Fruit fly (Drosophila melanogaster) whole organism, embryonic: ENCODE measurements around the gene Cdc37.

Experiments
- ATbp ChIP-seq: fragments of 200-800 bp; sonication (Bioruptor generic); optimal IDR thresholded peaks from 2 replicates; lab custom pipeline; 2017; ENCODE audit warnings: missing biosample characterization, mild to moderate bottlenecking, missing genetic modification characterization, missing genetic modification reagents
- B-H1 ChIP-seq: fragments of 200-800 bp; sonication (Bioruptor generic); IDR thresholded peaks from 3 replicates; pipeline ENCODE4 v1.3.6; 2022; ENCODE audit warnings: missing biosample characterization, missing genetic modification characterization
- CG10366 ChIP-seq: fragments of 200-800 bp; sonication (Bioruptor generic); IDR thresholded peaks from 2 replicates; pipeline ENCODE4 v1.3.6; 2022; ENCODE audit warnings: missing biosample characterization, missing genetic modification characterization
- CG10431 ChIP-seq: fragments of 200-800 bp; sonication (Bioruptor generic); optimal IDR thresholded peaks from 3 replicates; lab custom pipeline; 2018; ENCODE audit warnings: missing biosample characterization, mild to moderate bottlenecking, missing genetic modification characterization
- CG11456 ChIP-seq: fragments of 200-800 bp; sonication (Bioruptor generic); IDR thresholded peaks from 3 replicates; pipeline ENCODE4 v1.3.6; 2022; ENCODE audit warnings: missing biosample characterization, missing genetic modification characterization
- CG11695 ChIP-seq: fragments of 200-800 bp; sonication (Bioruptor generic); IDR thresholded peaks from 3 replicates; pipeline ENCODE4 v1.3.6; 2022; ENCODE audit warnings: missing biosample characterization, missing genetic modification characterization
- CG12104 ChIP-seq: fragments of 200-800 bp; sonication (Bioruptor generic); optimal IDR thresholded peaks from 3 replicates; lab custom pipeline; 2016; ENCODE audit warnings: missing biosample characterization, missing genetic modification characterization
- CG13296 ChIP-seq: fragments of 200-800 bp; sonication (Bioruptor generic); optimal IDR thresholded peaks from 3 replicates; lab custom pipeline; 2018; ENCODE audit warnings: missing biosample characterization, mild to moderate bottlenecking, missing genetic modification characterization
- CG15269 ChIP-seq: fragments of 200-800 bp; sonication (Bioruptor generic); optimal IDR thresholded peaks from 2 replicates; lab custom pipeline; 2018; ENCODE audit warnings: missing biosample characterization, mild to moderate bottlenecking, missing genetic modification characterization, moderate library complexity
- CG15601 ChIP-seq: fragments of 200-800 bp; sonication (Bioruptor generic); optimal IDR thresholded peaks from 3 replicates; lab custom pipeline; 2019; ENCODE audit warnings: missing biosample characterization, mild to moderate bottlenecking, missing genetic modification characterization, moderate library complexity
- CG17186 ChIP-seq: fragments of 200-800 bp; sonication (Bioruptor generic); optimal IDR thresholded peaks from 3 replicates; lab custom pipeline; 2017; ENCODE audit warnings: missing biosample characterization, missing genetic modification reagents, missing genetic modification characterization
- CG17328 ChIP-seq: fragments of 200-800 bp; sonication (Bioruptor generic); IDR thresholded peaks from 2 replicates; pipeline ENCODE4 v1.3.6; 2022; ENCODE audit warnings: missing biosample characterization, missing genetic modification characterization
- CG17829 ChIP-seq: fragments of 200-800 bp; optimal IDR thresholded peaks from 2 replicates; lab custom pipeline; 2019; ENCODE audit warnings: missing biosample characterization, mild to moderate bottlenecking, missing genetic modification characterization, moderate library complexity
- CG18262 ChIP-seq: fragments of 200-800 bp; optimal IDR thresholded peaks from 3 replicates; lab custom pipeline; 2019; ENCODE audit warnings: missing biosample characterization, mild to moderate bottlenecking, missing genetic modification characterization, moderate library complexity
- CG18599 ChIP-seq: fragments of 200-800 bp; sonication (Bioruptor generic); optimal IDR thresholded peaks from 3 replicates; lab custom pipeline; 2017; ENCODE audit warnings: missing biosample characterization, missing genetic modification characterization, mild to moderate bottlenecking, moderate library complexity, missing genetic modification reagents
- CG2116 ChIP-seq: fragments of 200-800 bp; sonication (Bioruptor generic); optimal IDR thresholded peaks from 3 replicates; lab custom pipeline; 2018; ENCODE audit warnings: missing biosample characterization, mild to moderate bottlenecking, missing genetic modification characterization
- CG2202 ChIP-seq: fragments of 200-800 bp; sonication (Bioruptor generic); optimal IDR thresholded peaks from 2 replicates; lab custom pipeline; 2018; ENCODE audit warnings: missing biosample characterization, mild to moderate bottlenecking, missing genetic modification characterization
- CG33213 ChIP-seq: fragments of 200-800 bp; sonication (Bioruptor generic); optimal IDR thresholded peaks from 3 replicates; lab custom pipeline; 2016; ENCODE audit warnings: missing biosample characterization, missing genetic modification characterization
- CG7357 ChIP-seq: fragments of 200-800 bp; sonication (Bioruptor generic); IDR thresholded peaks from 3 replicates; pipeline ENCODE4 v1.3.6; 2022; ENCODE audit warnings: missing biosample characterization, missing genetic modification characterization
- CG7963 ChIP-seq: fragments of 200-800 bp; sonication (Bioruptor generic); IDR thresholded peaks from 3 replicates; pipeline ENCODE4 v1.3.6; 2022; ENCODE audit warnings: missing biosample characterization, missing genetic modification characterization; ENCODE audit not compliant: partially characterized antibody
- CG8765 ChIP-seq: fragments of 200-800 bp; sonication (Bioruptor generic); IDR thresholded peaks from 2 replicates; pipeline ENCODE4 v1.3.6; 2022; ENCODE audit warnings: missing biosample characterization, missing genetic modification characterization
- CG9876 ChIP-seq: fragments of 200-800 bp; sonication (Bioruptor generic); optimal IDR thresholded peaks from 2 replicates; lab custom pipeline; 2016; ENCODE audit warnings: missing biosample characterization, missing genetic modification characterization
- CoRest ChIP-seq: fragments of 200-800 bp; sonication (Bioruptor generic); optimal IDR thresholded peaks from 3 replicates; lab custom pipeline; 2018; ENCODE audit warnings: missing biosample characterization, mild to moderate bottlenecking, missing genetic modification characterization, moderate library complexity
- D ChIP-seq, 2 experiments: fragments of 200-800 bp in 1 of 2; fragments of >200 bp in 1 of 2; sonication (Bioruptor generic) in 1 of 2; optimal IDR thresholded peaks; 2 replicates in 1 of 2; 3 replicates in 1 of 2; lab custom pipeline; 2017; ENCODE audit warnings: mild to moderate bottlenecking in 1 of 2, missing biosample characterization in 1 of 2, missing genetic modification characterization in 1 of 2, missing genetic modification reagents in 1 of 2
- Dp ChIP-seq: fragments of 200-800 bp; sonication (Bioruptor generic); optimal IDR thresholded peaks from 2 replicates; lab custom pipeline; 2018; ENCODE audit warnings: missing biosample characterization, mild to moderate bottlenecking, missing genetic modification characterization, moderate library complexity
- E2f2 ChIP-seq: fragments of 200-800 bp; sonication (Bioruptor generic); IDR thresholded peaks from 2 replicates; pipeline ENCODE4 v1.3.6; 2022; ENCODE audit warnings: missing biosample characterization, missing genetic modification characterization
- Ets65A ChIP-seq: fragments of 200-800 bp; sonication (Bioruptor generic); peaks from one replicate; lab custom pipeline; 2016; ENCODE audit warnings: missing biosample characterization, missing genetic modification characterization
- Fer2 ChIP-seq: fragments of 200-800 bp; sonication (Bioruptor generic); optimal IDR thresholded peaks from 2 replicates; lab custom pipeline; 2018; ENCODE audit warnings: missing biosample characterization, mild to moderate bottlenecking, missing genetic modification characterization, moderate library complexity
- Ravus ChIP-seq: fragments of 200-800 bp; sonication (Bioruptor generic); IDR thresholded peaks from 2 replicates; pipeline ENCODE4 v1.3.6; 2022; ENCODE audit warnings: missing biosample characterization, missing genetic modification characterization
- Side ChIP-seq: fragments of 200-800 bp; sonication (Bioruptor generic); optimal IDR thresholded peaks from 2 replicates; lab custom pipeline; 2016; ENCODE audit warnings: missing biosample characterization, missing genetic modification characterization
- Usf ChIP-seq: fragments of 200-800 bp; sonication (Bioruptor generic); optimal IDR thresholded peaks from 2 replicates; lab custom pipeline; 2017; ENCODE audit warnings: missing genotype, missing biosample characterization, missing genetic modification characterization
- ato ChIP-seq: fragments of 200-800 bp; sonication (Bioruptor generic); IDR thresholded peaks from 2 replicates; pipeline ENCODE4 v1.3.6; 2022; ENCODE audit warnings: missing biosample characterization, missing genetic modification characterization; ENCODE audit not compliant: partially characterized antibody
- eyg ChIP-seq: fragments of 200-800 bp; sonication (Bioruptor generic); optimal IDR thresholded peaks from 3 replicates; lab custom pipeline; 2016; ENCODE audit warnings: missing biosample characterization, missing genetic modification characterization
- fd102C ChIP-seq: fragments of 200-800 bp; sonication (Bioruptor generic); optimal IDR thresholded peaks from 2 replicates; lab custom pipeline; 2018; ENCODE audit warnings: missing biosample characterization, mild to moderate bottlenecking, missing genetic modification characterization, moderate library complexity
- grau ChIP-seq: fragments of 200-800 bp; optimal IDR thresholded peaks from 3 replicates; lab custom pipeline; 2019; ENCODE audit warnings: missing biosample characterization, mild to moderate bottlenecking, missing genetic modification characterization, moderate library complexity
- gsb ChIP-seq: fragments of 200-800 bp; sonication (Bioruptor generic); IDR thresholded peaks from 2 replicates; pipeline ENCODE4 v1.3.6; 2022; ENCODE audit warnings: missing biosample characterization, missing genetic modification characterization
- her ChIP-seq: fragments of 200-800 bp; sonication (Bioruptor generic); optimal IDR thresholded peaks from 2 replicates; lab custom pipeline; 2016; ENCODE audit warnings: missing biosample characterization, missing genetic modification characterization
- mam ChIP-seq: fragments of 200-800 bp; sonication (Bioruptor generic); optimal IDR thresholded peaks from 3 replicates; lab custom pipeline; 2016; ENCODE audit warnings: missing biosample characterization, missing genetic modification characterization
- mld ChIP-seq: fragments of 200-800 bp; sonication (Bioruptor generic); IDR thresholded peaks from 3 replicates; pipeline ENCODE4 v1.3.6; 2022; ENCODE audit warnings: missing biosample characterization, missing genetic modification characterization; ENCODE audit not compliant: partially characterized antibody
- rib ChIP-seq: fragments of 200-800 bp; sonication (Bioruptor generic); IDR thresholded peaks from 2 replicates; pipeline ENCODE4 v1.3.6; 2022; ENCODE audit warnings: missing biosample characterization, missing genetic modification characterization
- run ChIP-seq: fragments of 200-800 bp; sonication (Bioruptor generic); optimal IDR thresholded peaks from 3 replicates; lab custom pipeline; 2018; ENCODE audit warnings: missing biosample characterization, mild to moderate bottlenecking, missing genetic modification characterization
- scrt ChIP-seq: fragments of 200-800 bp; sonication (Bioruptor generic); optimal IDR thresholded peaks from 2 replicates; lab custom pipeline; 2018; ENCODE audit warnings: missing biosample characterization, mild to moderate bottlenecking, missing genetic modification characterization, moderate library complexity
- seq ChIP-seq: fragments of 200-800 bp; sonication (Bioruptor generic); IDR thresholded peaks from 2 replicates; pipeline ENCODE4 v1.3.6; 2022; ENCODE audit warnings: missing biosample characterization, missing genetic modification characterization
- sob ChIP-seq: fragments of 200-800 bp; sonication (Bioruptor generic); IDR thresholded peaks from 2 replicates; pipeline ENCODE4 v1.3.6; 2022; ENCODE audit warnings: missing biosample characterization, missing genetic modification characterization
- ssp ChIP-seq: fragments of 200-800 bp; sonication (Bioruptor generic); IDR thresholded peaks from 2 replicates; pipeline ENCODE4 v1.3.6; 2022; ENCODE audit warnings: missing biosample characterization, missing genetic modification characterization
- tgo ChIP-seq: fragments of 200-800 bp; sonication (Bioruptor generic); IDR thresholded peaks from 3 replicates; pipeline ENCODE4 v1.3.6; 2022; ENCODE audit warnings: missing biosample characterization, missing genetic modification characterization
- trem ChIP-seq: fragments of 200-800 bp; optimal IDR thresholded peaks from 3 replicates; lab custom pipeline; 2019; ENCODE audit warnings: missing biosample characterization, mild to moderate bottlenecking, missing genetic modification characterization, moderate library complexity
- unpg ChIP-seq: fragments of 200-800 bp; sonication (Bioruptor generic); optimal IDR thresholded peaks from 3 replicates; lab custom pipeline; 2018; ENCODE audit warnings: missing biosample characterization, mild to moderate bottlenecking, missing genetic modification characterization, moderate library complexity

Gene Cdc37

dm6 chr3L:1746338-1747199 lies 48.6 kb upstream of the Cdc37 start, which contains the start of gene CG13921 (continued):
- TF ChIP-seq B-H1: peak; percentile 98
- TF ChIP-seq D (optimal IDR thresholded peaks at IDR 0.05; lab: Kevin White, UChicago): peak; percentile 18
- peak; percentile 100 for TF ChIP-seq D (GFP tag; optimal IDR thresholded peaks at IDR 0.05; lab: Kevin White, UChicago)
- TF ChIP-seq CG11456 (GFP tag; lab: Robert Waterston, UW): peak; percentile 99
- TF ChIP-seq Dp: peak; percentile 21
- TF ChIP-seq CG17328 (GFP tag; lab: Robert Waterston, UW): peak; percentile 99
- TF ChIP-seq CG10431 (GFP tag; lab: Kevin White, UChicago): peak; percentile 94
- peak; percentile 100 for TF ChIP-seq CG18262 (tag; lab: Kevin White, UChicago)
- peak; percentile 98 for TF ChIP-seq seq (GFP tag; lab: Robert Waterston, UW)
- peak; percentile 99 for TF ChIP-seq mam (GFP tag; lab: Kevin White, UChicago)
- peak; percentile 99 for TF ChIP-seq CG10366
- TF ChIP-seq Fer2 (tag; lab: Kevin White, UChicago): peak; percentile 95
- peak; percentile 97 for TF ChIP-seq trem (tag; lab: Kevin White, UChicago)
- peak; percentile 96 for TF ChIP-seq CG7357 (GFP tag; lab: Robert Waterston, UW)
- TF ChIP-seq run: peak; percentile 93
- TF ChIP-seq scrt (GFP tag; lab: Kevin White, UChicago): peak; percentile 96
- TF ChIP-seq CG2116: peak; percentile 86
- peak; percentile 99 for TF ChIP-seq CG33213 (GFP tag; lab: Kevin White, UChicago)
- TF ChIP-seq ato (GFP tag; lab: Robert Waterston, UW): no peak
- peak; percentile 100 for TF ChIP-seq CG17829 (tag; lab: Kevin White, UChicago)
- peak; percentile 99 for TF ChIP-seq CG8765
- peak; percentile 96 for TF ChIP-seq Ravus
- peak; percentile 94 for TF ChIP-seq Side
- peak; percentile 98 for TF ChIP-seq CG18599 (GFP tag; lab: Kevin White, UChicago)
- TF ChIP-seq CG15601 (tag; lab: Kevin White, UChicago): peak; percentile 97
- no peak for TF ChIP-seq mld (GFP tag; lab: Robert Waterston, UW)
- peak; percentile 100 for TF ChIP-seq Ets65A (GFP tag; lab: Kevin White, UChicago)
- peak; percentile 92 for TF ChIP-seq ssp
- TF ChIP-seq E2f2: peak; percentile 85
- TF ChIP-seq CG7963 (GFP tag; lab: Robert Waterston, UW): no peak
- TF ChIP-seq Usf (GFP tag; lab: Kevin White, UChicago): peak; percentile 99
- peak; percentile 96 for TF ChIP-seq CG13296
- peak; percentile 99 for TF ChIP-seq tgo
- TF ChIP-seq gsb (GFP tag; lab: Robert Waterston, UW): peak; percentile 94
- TF ChIP-seq CG9876 (GFP tag; lab: Kevin White, UChicago): peak; percentile 97
- peak; percentile 99 for TF ChIP-seq sob (GFP tag; lab: Robert Waterston, UW)
- TF ChIP-seq CG11695 (GFP tag; lab: Robert Waterston, UW): peak; percentile 99
- peak; percentile 97 for TF ChIP-seq her
- TF ChIP-seq CG15269 (tag; lab: Kevin White, UChicago): peak; percentile 98
- peak; percentile 97 for TF ChIP-seq grau (tag; lab: Kevin White, UChicago)
- peak; percentile 98 for TF ChIP-seq eyg (GFP tag; lab: Kevin White, UChicago)
- peak; percentile 99 for TF ChIP-seq ATbp (GFP tag; lab: Kevin White, UChicago)
- TF ChIP-seq CoRest (tag; lab: Kevin White, UChicago): peak; percentile 99
- TF ChIP-seq CG17186 (GFP tag; lab: Kevin White, UChicago): peak; percentile 97
- peak; percentile 99 for TF ChIP-seq CG12104 (GFP tag; lab: Kevin White, UChicago)
- TF ChIP-seq fd102C (GFP tag; lab: Kevin White, UChicago): peak; percentile 100
- peak; percentile 98 for TF ChIP-seq CG2202 (tag; lab: Kevin White, UChicago)
- peak; percentile 97 for TF ChIP-seq rib
- TF ChIP-seq unpg (GFP tag; lab: Kevin White, UChicago): peak; percentile 99
